Worm (Caenorhabditis elegans): ENCODE measurements around the gene srw-127.

DNA sequence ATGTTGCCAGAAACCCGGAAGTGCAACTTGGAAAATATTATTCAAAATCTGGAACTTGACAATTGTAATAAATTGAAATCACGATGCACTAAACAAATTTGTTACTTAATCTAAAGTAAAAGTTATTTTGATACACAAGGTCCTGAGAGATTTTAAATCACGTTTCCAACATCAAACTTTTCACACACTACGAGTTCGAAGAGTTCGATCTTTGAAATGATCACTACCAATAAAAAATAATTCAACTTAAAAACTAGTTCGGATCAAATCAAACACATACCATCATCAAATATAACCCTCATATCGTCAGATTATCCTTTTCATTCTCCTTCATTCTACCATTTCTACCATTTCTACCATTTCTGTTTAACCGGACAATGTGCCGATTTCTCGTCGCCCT, 6.8 kb upstream of the srw-127 start, which contains the start of gene spig-10:
- TF ChIP-seq T22C8.4 (GFP tag; IDR thresholded peaks at IDR 0.05) (no peak), flt-1 (GFP tag; IDR thresholded peaks at IDR 0.05) (no peak), ref-1 (GFP tag; conservative IDR thresholded peaks at IDR 0.05) (no peak), klf-2 (GFP tag; conservative IDR thresholded peaks at IDR 0.05) (no peak), ztf-29 (GFP tag; IDR thresholded peaks at IDR 0.05) (no peak), tab-1 (GFP tag; IDR thresholded peaks at IDR 0.05) (no peak), cog-1 (tag; optimal IDR thresholded peaks at IDR 0.05) (no peak)

Data from whole organism, midembryonic.